Fruit fly (Drosophila melanogaster): Measurements from ENCODE around the gene dop.

Gene dop

DNA sequence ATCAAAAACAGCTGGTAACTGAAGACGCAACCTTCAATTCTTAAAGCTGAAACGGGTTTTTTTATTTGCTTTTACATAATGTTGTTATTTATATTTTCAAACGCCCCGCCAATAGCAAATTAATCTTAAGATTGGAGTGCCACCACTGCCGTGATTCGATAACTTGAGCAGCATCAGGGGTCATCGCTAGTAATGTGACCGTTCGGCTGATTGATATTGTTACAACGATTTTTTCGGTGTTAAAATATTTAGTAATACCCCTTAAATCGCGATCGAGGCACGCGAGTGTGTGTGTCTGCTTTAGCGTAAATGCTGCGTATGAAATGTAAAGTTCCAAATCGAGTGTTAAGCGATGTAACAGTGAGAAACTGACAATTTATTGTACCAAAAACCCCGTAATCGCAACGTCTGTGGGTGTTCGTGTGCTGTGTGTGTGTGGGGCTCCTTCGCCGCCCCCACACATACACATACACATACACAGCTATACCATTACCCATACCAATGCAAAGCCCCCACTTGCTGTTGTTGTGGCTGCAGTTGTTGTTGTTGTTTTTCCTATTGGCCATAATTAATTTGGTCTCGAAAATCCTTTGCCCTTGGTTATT, at the start of gene dop (continued):
- no peak for TF ChIP-seq pros (GFP tag; optimal IDR thresholded peaks at IDR 0.05)
- TF ChIP-seq CG32772 (GFP tag; IDR thresholded peaks at IDR 0.05): no peak
- no peak for TF ChIP-seq schlank (tag; optimal IDR thresholded peaks at IDR 0.05)
- TF ChIP-seq tio (GFP tag; optimal IDR thresholded peaks at IDR 0.05): no peak
- TF ChIP-seq CG2116 (GFP tag; optimal IDR thresholded peaks at IDR 0.05): peak; percentile 81
- TF ChIP-seq CG4820 (GFP tag; optimal IDR thresholded peaks at IDR 0.05): peak; percentile 20
- no peak for TF ChIP-seq Max (GFP tag; optimal IDR thresholded peaks at IDR 0.05)
- TF ChIP-seq CG17385 (GFP tag; optimal IDR thresholded peaks at IDR 0.05): no peak
- peak; percentile 29 for TF ChIP-seq pnt (GFP tag; optimal IDR thresholded peaks at IDR 0.05)
- no peak for TF ChIP-seq fru (optimal IDR thresholded peaks at IDR 0.05)
- no peak for TF ChIP-seq CG10366 (GFP tag; IDR thresholded peaks at IDR 0.05)
- TF ChIP-seq CG17612 (GFP tag; IDR thresholded peaks at IDR 0.05): no peak
- peak; percentile 6 for TF ChIP-seq CG13424 (tag; optimal IDR thresholded peaks at IDR 0.05)
- no peak for TF ChIP-seq chif (GFP tag; optimal IDR thresholded peaks at IDR 0.05)
- TF ChIP-seq her (GFP tag; optimal IDR thresholded peaks at IDR 0.05): peak; percentile 35
- TF ChIP-seq lbe (GFP tag; optimal IDR thresholded peaks at IDR 0.05): no peak
- TF ChIP-seq CG1602 (GFP tag; optimal IDR thresholded peaks at IDR 0.05): no peak
- peak; percentile 55 for TF ChIP-seq Sin3A (optimal IDR thresholded peaks at IDR 0.05)
- TF ChIP-seq CG6654 (GFP tag; optimal IDR thresholded peaks at IDR 0.05): no peak
- TF ChIP-seq Spps (tag; optimal IDR thresholded peaks at IDR 0.05): no peak
- no peak for TF ChIP-seq repo (GFP tag; optimal IDR thresholded peaks at IDR 0.05)
- no peak for TF ChIP-seq MTF-1 (GFP tag; optimal IDR thresholded peaks at IDR 0.05; ENCODE audit: borderline replicate concordance)
- TF ChIP-seq hb (GFP tag; IDR thresholded peaks at IDR 0.05; ENCODE audit: partially characterized antibody): no peak
- TF ChIP-seq CG4617 (GFP tag; optimal IDR thresholded peaks at IDR 0.05; ENCODE audit: borderline replicate concordance): peak; percentile 59
- peak; percentile 59 for TF ChIP-seq CG14860 (GFP tag; IDR thresholded peaks at IDR 0.05; ENCODE audit: partially characterized antibody)
- peak; percentile 64; the same call in 1 of the 2 replicates for TF ChIP-seq Bgb (GFP tag; IDR thresholded peaks at IDR 0.05; ENCODE audit: partially characterized antibody)
- TF ChIP-seq CG10147 (GFP tag; optimal IDR thresholded peaks at IDR 0.05): no peak
- no peak for TF ChIP-seq z (GFP tag; IDR thresholded peaks at IDR 0.05)
- no peak for TF ChIP-seq unpg (GFP tag; optimal IDR thresholded peaks at IDR 0.05)
- TF ChIP-seq Ada2b (GFP tag; IDR thresholded peaks at IDR 0.05): no peak; the same call in 1 of the 2 replicates
- no peak for TF ChIP-seq usp (GFP tag; optimal IDR thresholded peaks at IDR 0.05)
- TF ChIP-seq BEAF-32 (GFP tag; optimal IDR thresholded peaks at IDR 0.05): peak; percentile 82
- no peak for TF ChIP-seq NFAT (GFP tag; IDR thresholded peaks at IDR 0.05)
- no peak for TF ChIP-seq Hr78 (GFP tag; optimal IDR thresholded peaks at IDR 0.05)
- TF ChIP-seq mam (GFP tag; optimal IDR thresholded peaks at IDR 0.05): peak; percentile 45
- TF ChIP-seq CG30403 (GFP tag; optimal IDR thresholded peaks at IDR 0.05): peak; percentile 23
- TF ChIP-seq inv (GFP tag; IDR thresholded peaks at IDR 0.05; ENCODE audit: partially characterized antibody): peak; percentile 49; the same call in 1 of the 2 replicates
- TF ChIP-seq ttk (GFP tag; IDR thresholded peaks at IDR 0.05): no peak
- peak; percentile 33 for TF ChIP-seq gem (tag; optimal IDR thresholded peaks at IDR 0.05)
- TF ChIP-seq ato (GFP tag; IDR thresholded peaks at IDR 0.05; ENCODE audit: partially characterized antibody): peak; percentile 55; the same call in 1 of the 2 replicates
- peak; percentile 34; the same call in 1 of the 2 replicates for TF ChIP-seq slbo (GFP tag; IDR thresholded peaks at IDR 0.05)
- TF ChIP-seq Doc3 (GFP tag; IDR thresholded peaks at IDR 0.05; ENCODE audit: partially characterized antibody): peak; percentile 37; the same call in 1 of the 3 replicates
- TF ChIP-seq eyg (GFP tag; optimal IDR thresholded peaks at IDR 0.05): no peak
- peak; percentile 97 for TF ChIP-seq cg (GFP tag; optimal IDR thresholded peaks at IDR 0.05)
- TF ChIP-seq Trl (optimal IDR thresholded peaks at IDR 0.05): no peak
- peak; percentile 15 for TF ChIP-seq Trl (GFP tag; optimal IDR thresholded peaks at IDR 0.05)
- TF ChIP-seq CG7745 (tag; optimal IDR thresholded peaks at IDR 0.05): no peak
- no peak for TF ChIP-seq CG6254 (GFP tag; optimal IDR thresholded peaks at IDR 0.05)
- peak; percentile 95 for TF ChIP-seq Sry-δ (GFP tag; optimal IDR thresholded peaks at IDR 0.05)
- TF ChIP-seq Atf6 (GFP tag; IDR thresholded peaks at IDR 0.05): peak; percentile 11; the same call in 1 of the 2 replicates

Data from whole organism, embryonic.